Worm (Caenorhabditis elegans): Measurements from ENCODE around the gene Y22D7AL.7.

Y22D7AL.7 gene

DNA sequence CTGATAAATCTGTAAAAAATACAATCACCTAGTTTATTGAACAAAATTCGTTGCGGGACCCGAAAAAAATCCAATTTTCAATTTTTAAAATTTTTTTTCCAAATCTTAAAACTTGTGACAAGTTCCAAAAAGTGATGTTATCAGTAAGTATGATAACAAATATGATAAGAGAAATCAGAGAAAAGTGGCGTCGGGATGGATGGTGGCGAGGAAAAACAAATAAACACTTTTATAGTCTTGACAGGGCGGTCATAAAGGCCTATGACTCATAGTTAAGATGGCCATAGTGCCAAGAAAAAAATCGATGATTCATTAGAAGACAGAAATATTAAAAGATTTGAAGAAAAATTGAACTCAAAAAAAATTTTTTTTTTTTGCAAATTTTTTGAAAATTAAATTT lies 26.1 kb downstream of the Y22D7AL.7 start:
- no peak for TF ChIP-seq ham-2 (GFP tag; optimal IDR thresholded peaks at IDR 0.05)

DNA sequence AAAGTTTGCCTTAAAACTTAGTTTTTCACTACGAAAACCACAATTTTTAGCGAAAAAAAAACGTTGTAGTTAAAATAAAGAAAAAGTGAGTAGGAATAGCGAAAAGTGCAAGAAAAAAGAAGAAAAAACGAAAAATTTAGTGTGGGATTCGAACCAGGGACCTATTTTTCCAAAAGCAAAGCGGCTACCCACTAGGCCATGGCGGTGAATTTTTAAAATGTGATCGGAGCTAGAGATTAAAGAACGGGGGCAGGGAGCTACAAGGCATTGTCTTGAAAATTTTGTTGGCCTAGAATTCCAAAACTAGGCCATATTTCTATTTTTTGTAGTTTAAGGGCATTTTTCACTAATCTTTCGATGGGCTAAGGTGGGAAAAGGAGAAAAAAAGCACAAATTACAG lies 27.2 kb downstream of the Y22D7AL.7 start:
- TF ChIP-seq blmp-1 (tag; optimal IDR thresholded peaks at IDR 0.05), result no peak
- no peak for TF ChIP-seq snpc-4 (tag; optimal IDR thresholded peaks at IDR 0.05)
- no peak for TF ChIP-seq nhr-28 (tag; optimal IDR thresholded peaks at IDR 0.05)
- TF ChIP-seq tbx-8 (GFP tag; optimal IDR thresholded peaks at IDR 0.05), result no peak
- no peak for TF ChIP-seq nhr-76 (tag; optimal IDR thresholded peaks at IDR 0.05)
- no peak for TF ChIP-seq mep-1 (tag; optimal IDR thresholded peaks at IDR 0.05)
- no peak for TF ChIP-seq unc-62 (GFP tag; optimal IDR thresholded peaks at IDR 0.05)
- TF ChIP-seq M03D4.4 (tag; optimal IDR thresholded peaks at IDR 0.05), result no peak
- TF ChIP-seq flh-1 (GFP tag; optimal IDR thresholded peaks at IDR 0.05), result no peak
- TF ChIP-seq zip-8 (tag; optimal IDR thresholded peaks at IDR 0.05), result no peak
- TF ChIP-seq elt-1 (tag; optimal IDR thresholded peaks at IDR 0.05; ENCODE audit: borderline replicate concordance, insufficient read depth), result no peak
- no peak for TF ChIP-seq sem-2 (GFP tag; optimal IDR thresholded peaks at IDR 0.05)
- TF ChIP-seq ceh-39 (tag; optimal IDR thresholded peaks at IDR 0.05), result no peak
- TF ChIP-seq pha-4 (tag; optimal IDR thresholded peaks at IDR 0.05), result no peak
- no peak for TF ChIP-seq nhr-2 (tag; optimal IDR thresholded peaks at IDR 0.05)
- TF ChIP-seq bed-3 (GFP tag; optimal IDR thresholded peaks at IDR 0.05), result no peak
- no peak for TF ChIP-seq mab-5 (tag; optimal IDR thresholded peaks at IDR 0.05)

DNA sequence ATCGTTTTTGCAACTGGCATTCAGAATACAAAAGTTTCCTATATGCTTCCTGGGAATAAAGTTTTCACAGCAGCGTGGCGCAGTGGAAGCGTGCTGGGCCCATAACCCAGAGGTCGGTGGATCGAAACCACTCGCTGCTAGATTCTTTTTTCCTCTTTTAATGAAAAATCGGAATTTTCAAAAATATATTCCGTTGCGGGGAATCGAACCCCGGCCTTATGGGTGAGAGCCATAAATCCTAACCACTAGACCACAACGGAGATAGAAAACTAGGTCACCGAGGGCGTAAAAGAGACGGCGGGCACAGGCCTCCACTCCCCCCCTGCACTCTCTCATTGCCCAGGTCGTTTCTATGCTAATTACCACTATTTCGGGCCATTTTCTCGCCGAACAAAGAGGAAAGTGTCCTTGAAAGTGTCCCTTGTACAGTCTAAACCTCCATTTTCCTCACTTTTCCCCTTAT lies 28.0 kb downstream of the Y22D7AL.7 start, which contains the start of gene Y22D7AL.6:
Gene Y22D7AL.6, plus strand, starts transcription at position 413 of the 463 bp plus-strand sequence.
- TF ChIP-seq M03D4.4 (tag; optimal IDR thresholded peaks at IDR 0.05) (peak; percentile 85), lin-32 (GFP tag; optimal IDR thresholded peaks at IDR 0.05) (peak; percentile 45), unc-39 (tag; optimal IDR thresholded peaks at IDR 0.05) (no peak), lin-13 (tag; optimal IDR thresholded peaks at IDR 0.05) (peak; percentile 56), drap-1 (GFP tag; optimal IDR thresholded peaks at IDR 0.05) (peak; percentile 79), unc-120 (tag; optimal IDR thresholded peaks at IDR 0.05; ENCODE audit: poor library complexity, severe bottlenecking) (peak; percentile 67), ceh-83 (GFP tag; optimal IDR thresholded peaks at IDR 0.05) (peak; percentile 87), mls-2 (tag; optimal IDR thresholded peaks at IDR 0.05) (peak; percentile 88), ztf-11 (tag; optimal IDR thresholded peaks at IDR 0.05) (no peak), ham-2 (GFP tag; optimal IDR thresholded peaks at IDR 0.05) (peak; percentile 74), blmp-1 (tag; optimal IDR thresholded peaks at IDR 0.05) (peak; percentile 5), nhr-2 (tag; optimal IDR thresholded peaks at IDR 0.05) (no peak), flh-1 (GFP tag; optimal IDR thresholded peaks at IDR 0.05) (peak; percentile 62), elt-3 (tag; optimal IDR thresholded peaks at IDR 0.05) (no peak), lsy-2 (tag; optimal IDR thresholded peaks at IDR 0.05) (no peak), cnd-1 (tag; optimal IDR thresholded peaks at IDR 0.05) (peak; percentile 41), mep-1 (tag; optimal IDR thresholded peaks at IDR 0.05) (peak; percentile 48), ceh-43 (GFP tag; optimal IDR thresholded peaks at IDR 0.05) (peak; percentile 81), hlh-1 (tag; optimal IDR thresholded peaks at IDR 0.05) (no peak), bed-3 (GFP tag; optimal IDR thresholded peaks at IDR 0.05) (peak; percentile 62), sem-2 (GFP tag; optimal IDR thresholded peaks at IDR 0.05) (peak; percentile 72), elt-1 (tag; optimal IDR thresholded peaks at IDR 0.05; ENCODE audit: borderline replicate concordance, insufficient read depth) (no peak), sptf-1 (tag; optimal IDR thresholded peaks at IDR 0.05) (peak; percentile 86), ceh-39 (tag; optimal IDR thresholded peaks at IDR 0.05) (no peak), tbx-8 (GFP tag; optimal IDR thresholded peaks at IDR 0.05) (peak; percentile 18)

- TF ChIP-seq ces-1 (GFP tag; optimal IDR thresholded peaks at IDR 0.05) (no peak), mls-2 (tag; optimal IDR thresholded peaks at IDR 0.05) (no peak), snpc-4 (tag; optimal IDR thresholded peaks at IDR 0.05) (no peak), nhr-28 (tag; optimal IDR thresholded peaks at IDR 0.05) (no peak), M03D4.4 (tag; optimal IDR thresholded peaks at IDR 0.05) (no peak), pha-4 (tag; optimal IDR thresholded peaks at IDR 0.05) (no peak), ceh-83 (GFP tag; optimal IDR thresholded peaks at IDR 0.05) (no peak), tbx-8 (GFP tag; optimal IDR thresholded peaks at IDR 0.05) (no peak), bed-3 (GFP tag; optimal IDR thresholded peaks at IDR 0.05) (no peak), cnd-1 (tag; optimal IDR thresholded peaks at IDR 0.05) (no peak), ztf-11 (tag; optimal IDR thresholded peaks at IDR 0.05) (no peak), lin-13 (tag; optimal IDR thresholded peaks at IDR 0.05) (no peak), unc-39 (tag; optimal IDR thresholded peaks at IDR 0.05) (no peak)
These were observed 31.1 kb downstream of the Y22D7AL.7 start for ce11 chrIII:1607659-1608058.
